Fruit fly (Drosophila melanogaster): ENCODE data around the gene CG14137.

DNA sequence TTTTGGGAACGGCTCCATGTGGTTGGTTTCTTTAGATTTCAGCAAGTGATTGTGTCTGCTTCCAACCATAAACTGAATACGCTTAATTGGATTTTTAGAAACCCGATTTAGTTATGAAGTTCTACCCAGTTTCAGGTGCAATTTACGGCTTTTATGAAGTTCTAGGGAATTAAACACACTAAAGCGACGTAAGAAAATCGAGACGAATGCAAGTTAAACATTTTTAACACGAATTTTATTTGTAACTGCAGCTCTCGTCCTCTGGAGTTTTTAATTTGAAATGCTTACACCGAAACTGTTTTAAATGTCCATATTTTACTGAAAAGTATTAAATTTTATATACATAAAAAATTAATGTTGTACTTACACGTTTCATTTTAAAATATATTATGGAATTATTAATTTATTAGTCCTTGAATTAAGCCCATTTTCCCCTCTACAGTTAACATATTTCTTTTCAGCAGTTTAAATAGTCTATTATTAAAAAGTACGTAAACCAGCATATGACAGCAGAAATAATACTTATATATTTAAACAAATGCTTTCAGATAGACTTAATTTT is 35.8 kb downstream of the CG14137 start, which contains the start of the genes CG46412 and CG33267:
- TF ChIP-seq psq (optimal IDR thresholded peaks at IDR 0.05) (no peak), usp (GFP tag; optimal IDR thresholded peaks at IDR 0.05) (no peak), Dll (optimal IDR thresholded peaks at IDR 0.05) (no peak), CG8478 (optimal IDR thresholded peaks at IDR 0.05) (no peak)

Measured in whole organism.